Worm (Caenorhabditis elegans) whole organism, L1 larva: ENCODE measurements around the gene nhr-57.

Experiments
- irx-1 ChIP-seq: sonication (generic microtip); optimal IDR thresholded peaks from 2 replicates; lab custom pipeline; 2016; ENCODE audit warnings: missing genetic modification characterization, missing compliant biosample characterization
- lin-39 ChIP-seq: fragments of 150-350 bp; optimal IDR thresholded peaks from 2 replicates; lab custom pipeline; 2014; ENCODE audit warnings: missing biosample characterization, missing genetic modification reagents, missing genetic modification characterization
- mab-9 ChIP-seq: fragments of 200-800 bp; sonication (Bioruptor generic); IDR thresholded peaks from 2 replicates; pipeline ENCODE4 v1.3.6; 2022; ENCODE audit warnings: missing genetic modification reagents, missing genetic modification characterization, missing compliant biosample characterization
- nhr-11 ChIP-seq: fragments of 150-350 bp; optimal IDR thresholded peaks from 2 replicates; lab custom pipeline; 2014; ENCODE audit warnings: missing biosample characterization, missing genetic modification characterization
- nhr-12 ChIP-seq: sonication (generic microtip); optimal IDR thresholded peaks from 2 replicates; lab custom pipeline; 2017; ENCODE audit warnings: missing biosample characterization, missing genetic modification characterization
- nhr-28 ChIP-seq: fragments of 150-350 bp; optimal IDR thresholded peaks from 2 replicates; lab custom pipeline; 2014; ENCODE audit warnings: missing biosample characterization, missing genetic modification characterization
- skn-1 ChIP-seq: fragments of 150-350 bp; optimal IDR thresholded peaks from 2 replicates; lab custom pipeline; 2014; ENCODE audit warnings: missing biosample characterization, missing genetic modification characterization
- sup-37 ChIP-seq: fragments of 200-800 bp; sonication (Bioruptor generic); optimal IDR thresholded peaks from 2 replicates; lab custom pipeline; 2018; ENCODE audit warnings: mild to moderate bottlenecking, missing genetic modification characterization, missing compliant biosample characterization

ce11 chrV:4122415-4122814, 9.3 kb upstream of the nhr-57 start, which contains the start of gene phat-5:
- TF ChIP-seq lin-39 (no peak), mab-9 (GFP tag; lab: Robert Waterston, UW) (no peak), nhr-12 (no peak), irx-1 (tag; lab: Kevin White, UChicago) (no peak), nhr-28 (tag; lab: Kevin White, UChicago) (no peak), skn-1 (no peak), nhr-11 (tag; lab: Kevin White, UChicago) (no peak), sup-37 (GFP tag; lab: Kevin White, UChicago) (no peak)
